Worm (Caenorhabditis elegans) whole organism, dauer: ENCODE data around the gene jamp-1.
"Not testable (repeated sequence)": the region's sequence is repeated elsewhere in the genome, so short reads cannot be mapped to it uniquely, and the experiment has no call there.

Source experiments
- unc-62 ChIP-seq: sonication (generic microtip); optimal IDR thresholded peaks from 2 replicates; lab custom pipeline; 2017; ENCODE audit warnings: missing biosample characterization, missing genetic modification reagents, missing genetic modification characterization

The jamp-1 gene

ce11 chrV:6051159-6051558, at the start of gene jamp-1:
jamp-1 (minus strand) TSS chrV:6051259.
- TF ChIP-seq unc-62 (GFP tag; lab: Kevin White, UChicago): no peak

ce11 chrV:6100492-6101004, 49.5 kb upstream of the jamp-1 start, which contains the start of gene crt-1:
crt-1 (minus strand) TSS chrV:6100542.
- no peak for TF ChIP-seq unc-62 (GFP tag; lab: Kevin White, UChicago)

- TF ChIP-seq unc-62 (GFP tag; lab: Kevin White, UChicago): no peak
Measured at ce11 chrV:6099634-6100033, 48.6 kb upstream of the jamp-1 start.

ce11 chrV:6098755-6099155, 47.7 kb upstream of the jamp-1 start:
- no peak for TF ChIP-seq unc-62 (GFP tag; lab: Kevin White, UChicago)

ce11 chrV:6096559-6097155, 45.6 kb upstream of the jamp-1 start, which contains the start of gene smut-1:
smut-1 (plus strand) TSS chrV:6097105.
- TF ChIP-seq unc-62 (GFP tag; lab: Kevin White, UChicago): no peak

ce11 chrV:6095829-6096228, 44.8 kb upstream of the jamp-1 start, which contains the start of gene Y38A10A.7:
Y38A10A.7 (plus strand) TSS chrV:6096197.
- TF ChIP-seq unc-62 (GFP tag; lab: Kevin White, UChicago): no peak

- TF ChIP-seq unc-62 (GFP tag; lab: Kevin White, UChicago): not testable (repeated sequence)
Measured at ce11 chrV:6069968-6070367, 18.9 kb upstream of the jamp-1 start, which contains the start of gene fbxa-214. fbxa-214 (minus strand) TSS chrV:6070068.

- TF ChIP-seq unc-62 (GFP tag; lab: Kevin White, UChicago): no peak
Measured at ce11 chrV:6067112-6067511, 16.1 kb upstream of the jamp-1 start, which contains the start of gene srh-10. srh-10 (minus strand) TSS chrV:6067140.

ce11 chrV:6063330-6063729, 12.3 kb upstream of the jamp-1 start, which contains the start of gene Y38A10A.2:
Y38A10A.2 (minus strand) TSS chrV:6063430.
- TF ChIP-seq unc-62 (GFP tag; lab: Kevin White, UChicago): no peak

ce11 chrV:6055289-6055688, 4.2 kb upstream of the jamp-1 start, which contains the start of gene srd-20:
srd-20 (plus strand) TSS chrV:6055589.
- no peak for TF ChIP-seq unc-62 (GFP tag; lab: Kevin White, UChicago)

ce11 chrV:6053188-6053687, 2.2 kb upstream of the jamp-1 start, which contains the start of gene seip-1:
seip-1 (minus strand) TSS chrV:6053238.
- no peak for TF ChIP-seq unc-62 (GFP tag; lab: Kevin White, UChicago)

ce11 chrV:6047818-6048217, 3.2 kb downstream of the jamp-1 start, which contains the start of gene pgap-3:
pgap-3 (minus strand) TSS chrV:6047918.
- TF ChIP-seq unc-62 (GFP tag; lab: Kevin White, UChicago): no peak

- no peak for TF ChIP-seq unc-62 (GFP tag; lab: Kevin White, UChicago)
Measured at ce11 chrV:6044853-6045594, 6.0 kb downstream of the jamp-1 start, which contains the start of gene R01B10.3. R01B10.3 (minus strand) TSS chrV:6045129.

- no peak for TF ChIP-seq unc-62 (GFP tag; lab: Kevin White, UChicago)
Measured at ce11 chrV:6044448-6044847, 6.6 kb downstream of the jamp-1 start.
